Fruit fly (Drosophila melanogaster) whole organism, embryonic: ENCODE measurements around the gene CG6216.

Experiments used
- Asciz ChIP-seq: fragments of 200-800 bp; sonication (Bioruptor generic); optimal IDR thresholded peaks from 2 replicates; lab custom pipeline; 2017; ENCODE audit warnings: missing biosample characterization, mild to moderate bottlenecking, missing genetic modification characterization, missing genetic modification reagents
- B-H2 ChIP-seq: fragments of 200-800 bp; sonication (Bioruptor generic); optimal IDR thresholded peaks from 2 replicates; lab custom pipeline; 2018; ENCODE audit warnings: missing biosample characterization, mild to moderate bottlenecking, missing genetic modification characterization
- CG10462 ChIP-seq: fragments of 200-800 bp; sonication (Bioruptor generic); optimal IDR thresholded peaks from 2 replicates; lab custom pipeline; 2016; ENCODE audit warnings: missing biosample characterization, missing genetic modification characterization
- CG10543 ChIP-seq: fragments of 200-800 bp; sonication (Bioruptor generic); optimal IDR thresholded peaks from 3 replicates; lab custom pipeline; 2017; ENCODE audit warnings: missing biosample characterization, mild to moderate bottlenecking, missing genetic modification characterization, moderate library complexity
- CG10654 ChIP-seq: fragments of 200-800 bp; sonication (Bioruptor generic); optimal IDR thresholded peaks from 2 replicates; lab custom pipeline; 2016; ENCODE audit warnings: missing biosample characterization, missing genetic modification characterization
- CG10959 ChIP-seq: fragments of 200-800 bp; sonication (Bioruptor generic); IDR thresholded peaks from 2 replicates; pipeline ENCODE4 v1.3.6; 2022; ENCODE audit warnings: missing biosample characterization, missing genetic modification characterization
- CG12769 ChIP-seq: fragments of 200-800 bp; sonication (Bioruptor generic); optimal IDR thresholded peaks from 2 replicates; lab custom pipeline; 2019; ENCODE audit warnings: missing biosample characterization, mild to moderate bottlenecking, missing genetic modification characterization, moderate library complexity
- CG13775 ChIP-seq: fragments of 200-800 bp; sonication (Bioruptor generic); optimal IDR thresholded peaks from 3 replicates; lab custom pipeline; 2017; ENCODE audit warnings: missing biosample characterization, mild to moderate bottlenecking, missing genetic modification characterization
- CG15479 ChIP-seq: fragments of 200-800 bp; sonication (Bioruptor generic); optimal IDR thresholded peaks from 3 replicates; lab custom pipeline; 2019; ENCODE audit warnings: missing biosample characterization, mild to moderate bottlenecking, missing genetic modification characterization, moderate library complexity
- CG16863 ChIP-seq: fragments of 200-800 bp; sonication (Bioruptor generic); optimal IDR thresholded peaks from 3 replicates; lab custom pipeline; 2016; ENCODE audit warnings: missing biosample characterization, missing genetic modification characterization
- CG1832 ChIP-seq: fragments of 200-800 bp; sonication (Bioruptor generic); optimal IDR thresholded peaks from 2 replicates; lab custom pipeline; 2017; ENCODE audit warnings: missing biosample characterization, mild to moderate bottlenecking, missing genetic modification characterization, inconsistent platforms
- CG18764 ChIP-seq: fragments of 200-800 bp; sonication (Bioruptor generic); optimal IDR thresholded peaks from 3 replicates; lab custom pipeline; 2016; ENCODE audit warnings: missing biosample characterization, missing genetic modification characterization
- CG30403 ChIP-seq: fragments of 200-800 bp; sonication (Bioruptor generic); optimal IDR thresholded peaks from 3 replicates; lab custom pipeline; 2016; ENCODE audit warnings: missing biosample characterization, missing genetic modification characterization
- CG3726 ChIP-seq: fragments of 200-800 bp; sonication (Bioruptor generic); IDR thresholded peaks from 3 replicates; pipeline ENCODE4, ENCODE4 v1.3.6; 2022; ENCODE audit warnings: missing biosample characterization, missing genetic modification characterization
- CG4707 ChIP-seq: fragments of 200-800 bp; sonication (Bioruptor generic); optimal IDR thresholded peaks from 2 replicates; lab custom pipeline; 2018; ENCODE audit warnings: missing biosample characterization, mild to moderate bottlenecking, missing genetic modification characterization, moderate library complexity
- CG5180 ChIP-seq: fragments of 200-800 bp; sonication (Bioruptor generic); optimal IDR thresholded peaks from 3 replicates; lab custom pipeline; 2017; ENCODE audit warnings: missing biosample characterization, missing genetic modification characterization, mild to moderate bottlenecking, moderate library complexity, missing genetic modification reagents
- CG6272 ChIP-seq: fragments of 200-800 bp; sonication (Bioruptor generic); IDR thresholded peaks from 2 replicates; pipeline ENCODE4 v1.3.6; 2022; ENCODE audit warnings: missing biosample characterization, missing genetic modification characterization
- CG7987 ChIP-seq: fragments of 200-800 bp; sonication (Bioruptor generic); optimal IDR thresholded peaks from 2 replicates; lab custom pipeline; 2018; ENCODE audit warnings: missing biosample characterization, mild to moderate bottlenecking, missing genetic modification characterization, moderate library complexity
- Dbx ChIP-seq: fragments of 200-800 bp; sonication (Bioruptor generic); IDR thresholded peaks from 3 replicates; pipeline ENCODE4 v1.3.6; 2022; ENCODE audit warnings: missing biosample characterization, missing genetic modification characterization
- Dfd ChIP-seq, 2 experiments: fragments of >200 bp; optimal IDR thresholded peaks; 2 replicates each; lab custom pipeline; 2017; ENCODE audit warnings: missing biosample characterization in 2 of 2, missing genetic modification characterization in 2 of 2
- Dp ChIP-seq: fragments of 200-800 bp; sonication (Bioruptor generic); optimal IDR thresholded peaks from 2 replicates; lab custom pipeline; 2018; ENCODE audit warnings: missing biosample characterization, mild to moderate bottlenecking, missing genetic modification characterization, moderate library complexity
- Jarid2 ChIP-seq: fragments of 200-800 bp; sonication (Bioruptor generic); optimal IDR thresholded peaks from 3 replicates; lab custom pipeline; 2017; ENCODE audit warnings: mild to moderate bottlenecking, missing biosample characterization, missing genetic modification reagents, missing genetic modification characterization
- Kr ChIP-seq: fragments of 200-800 bp; sonication (Bioruptor generic); optimal IDR thresholded peaks from 2 replicates; lab custom pipeline; 2017; ENCODE audit warnings: missing biosample characterization, mild to moderate bottlenecking, missing genetic modification characterization
- Lhr ChIP-seq: fragments of 200-800 bp; sonication (Bioruptor generic); optimal IDR thresholded peaks from 3 replicates; lab custom pipeline; 2017; ENCODE audit warnings: mild to moderate bottlenecking, missing biosample characterization, missing genetic modification reagents, missing genetic modification characterization
- MTF-1 ChIP-seq: fragments of 200-800 bp; sonication (Bioruptor generic); optimal IDR thresholded peaks from 2 replicates; lab custom pipeline; 2018; ENCODE audit warnings: missing biosample characterization, mild to moderate bottlenecking, missing genetic modification characterization, borderline replicate concordance
- Mad ChIP-seq: fragments of 200-800 bp; sonication (Bioruptor generic); optimal IDR thresholded peaks from 2 replicates; lab custom pipeline; 2016; ENCODE audit warnings: missing biosample characterization, missing genetic modification characterization
- Med ChIP-seq: fragments of 200-800 bp; sonication (Bioruptor generic); peaks from one replicate; lab custom pipeline; 2016; ENCODE audit warnings: missing biosample characterization, missing genetic modification characterization, mild to moderate bottlenecking, inconsistent platforms, moderate library complexity
- NfI ChIP-seq: fragments of 200-800 bp; sonication (Bioruptor generic); optimal IDR thresholded peaks from 3 replicates; lab custom pipeline; 2018; ENCODE audit warnings: missing biosample characterization, mild to moderate bottlenecking, missing genetic modification characterization, moderate library complexity
- Rx ChIP-seq: fragments of 200-800 bp; sonication (Bioruptor generic); IDR thresholded peaks from 2 replicates; pipeline ENCODE4 v1.3.6; 2022; ENCODE audit warnings: missing biosample characterization, missing genetic modification characterization
- Side ChIP-seq: fragments of 200-800 bp; sonication (Bioruptor generic); optimal IDR thresholded peaks from 2 replicates; lab custom pipeline; 2016; ENCODE audit warnings: missing biosample characterization, missing genetic modification characterization
- Sox100B ChIP-seq: fragments of 200-800 bp; sonication (Bioruptor generic); optimal IDR thresholded peaks from 3 replicates; lab custom pipeline; 2018; ENCODE audit warnings: missing biosample characterization, mild to moderate bottlenecking, missing genetic modification characterization
- Sry-β ChIP-seq: fragments of 200-800 bp; sonication (Bioruptor generic); optimal IDR thresholded peaks from 2 replicates; lab custom pipeline; 2018; ENCODE audit warnings: missing biosample characterization, mild to moderate bottlenecking, missing genetic modification characterization, moderate library complexity
- Sry-δ ChIP-seq: fragments of 200-800 bp; sonication (Bioruptor generic); optimal IDR thresholded peaks from 2 replicates; lab custom pipeline; 2016; ENCODE audit warnings: missing biosample characterization, missing genetic modification characterization
- Ssrp ChIP-seq: fragments of 200-800 bp; sonication (Bioruptor generic); optimal IDR thresholded peaks from 2 replicates; lab custom pipeline; 2018; ENCODE audit warnings: missing biosample characterization, mild to moderate bottlenecking, missing genetic modification characterization, moderate library complexity
- Xbp1 ChIP-seq: fragments of 200-800 bp; sonication (Bioruptor generic); optimal IDR thresholded peaks from 3 replicates; lab custom pipeline; 2016; ENCODE audit warnings: missing biosample characterization, mild to moderate bottlenecking, missing genetic modification characterization
- aop ChIP-seq: fragments of 200-800 bp; sonication (Bioruptor generic); IDR thresholded peaks from 2 replicates; pipeline ENCODE4 v1.3.6; 2022; ENCODE audit warnings: missing biosample characterization, missing genetic modification characterization
- cato ChIP-seq: fragments of 200-800 bp; sonication (Bioruptor generic); optimal IDR thresholded peaks from 2 replicates; lab custom pipeline; 2016; ENCODE audit warnings: missing biosample characterization, missing genetic modification characterization, borderline replicate concordance
- eve ChIP-seq, 2 experiments: fragments of >200 bp; optimal IDR thresholded peaks; 2 replicates each; lab custom pipeline; 2017; ENCODE audit warnings: missing biosample characterization in 2 of 2, missing genetic modification characterization in 2 of 2
- fd102C ChIP-seq: fragments of 200-800 bp; sonication (Bioruptor generic); optimal IDR thresholded peaks from 2 replicates; lab custom pipeline; 2018; ENCODE audit warnings: missing biosample characterization, mild to moderate bottlenecking, missing genetic modification characterization, moderate library complexity
- her ChIP-seq: fragments of 200-800 bp; sonication (Bioruptor generic); optimal IDR thresholded peaks from 2 replicates; lab custom pipeline; 2016; ENCODE audit warnings: missing biosample characterization, missing genetic modification characterization
- lov ChIP-seq, 2 experiments: fragments of 200-800 bp in 1 of 2; fragments of >200 bp in 1 of 2; sonication (Bioruptor generic) in 1 of 2; IDR thresholded peaks in 1 of 2; optimal IDR thresholded peaks in 1 of 2; 2 replicates in 1 of 2; 3 replicates in 1 of 2; pipeline versions ENCODE4 v1.3.6 to Lab custom; 2017 to 2022; ENCODE audit warnings: missing biosample characterization in 1 of 2, missing genetic modification characterization in 1 of 2
- pita ChIP-seq: fragments of 200-800 bp; sonication (Bioruptor generic); optimal IDR thresholded peaks from 2 replicates; lab custom pipeline; 2017; ENCODE audit warnings: missing biosample characterization, mild to moderate bottlenecking, missing genetic modification characterization
- rib ChIP-seq: fragments of 200-800 bp; sonication (Bioruptor generic); IDR thresholded peaks from 2 replicates; pipeline ENCODE4 v1.3.6; 2022; ENCODE audit warnings: missing biosample characterization, missing genetic modification characterization
- ro ChIP-seq: fragments of 200-800 bp; sonication (Bioruptor generic); IDR thresholded peaks from 2 replicates; pipeline ENCODE4 v1.3.6; 2022; ENCODE audit warnings: missing biosample characterization, missing genetic modification characterization
- sc ChIP-seq, 3 experiments: fragments of >200 bp in 2 of 3; fragments of 200-800 bp in 1 of 3; sonication (Bioruptor generic) in 1 of 3; optimal IDR thresholded peaks; 2 replicates in 2 of 3; 3 replicates in 1 of 3; lab custom pipeline; 2017; ENCODE audit warnings: mild to moderate bottlenecking in 1 of 3, missing biosample characterization in 1 of 3, missing genetic modification characterization in 1 of 3, missing genetic modification reagents in 1 of 3
- unc-4 ChIP-seq: fragments of 200-800 bp; sonication (Bioruptor generic); IDR thresholded peaks from 2 replicates; pipeline ENCODE4 v1.3.6; 2022; ENCODE audit warnings: missing biosample characterization, missing genetic modification characterization; ENCODE audit not compliant: partially characterized antibody
- zf30C ChIP-seq: fragments of 200-800 bp; sonication (Bioruptor generic); optimal IDR thresholded peaks from 3 replicates; lab custom pipeline; 2018; ENCODE audit warnings: missing biosample characterization, mild to moderate bottlenecking, missing genetic modification characterization

The CG6216 gene

dm6 chr3L:11169299-11170181, 19.0 kb upstream of the CG6216 start, which contains the start of the genes wls and Adck5 (continued):
- TF ChIP-seq eve (GFP tag; optimal IDR thresholded peaks at IDR 0.05; lab: Kevin White, UChicago), result no peak
- TF ChIP-seq CG16863 (GFP tag; lab: Kevin White, UChicago), result no peak
- no peak for TF ChIP-seq CG12769
- no peak for TF ChIP-seq zf30C
- TF ChIP-seq Lhr, result peak; percentile 41
- no peak for TF ChIP-seq Dfd (GFP tag; optimal IDR thresholded peaks at IDR 0.05; lab: Kevin White, UChicago)
- no peak for TF ChIP-seq lov (optimal IDR thresholded peaks at IDR 0.05; lab: Kevin White, UChicago)
- peak; percentile 46; the same call in 1 of the 3 replicates for TF ChIP-seq lov (GFP tag; IDR thresholded peaks at IDR 0.05; lab: Robert Waterston, UW)
- peak; percentile 37 for TF ChIP-seq CG30403 (GFP tag; lab: Kevin White, UChicago)
- no peak for TF ChIP-seq CG6272 (GFP tag; lab: Robert Waterston, UW)
- peak; percentile 58 for TF ChIP-seq CG13775 (GFP tag; lab: Kevin White, UChicago)
- TF ChIP-seq rib (GFP tag; lab: Robert Waterston, UW), result no peak
- TF ChIP-seq CG10959 (GFP tag; lab: Robert Waterston, UW), result no peak
- no peak for TF ChIP-seq Sox100B
- TF ChIP-seq Sry-β (GFP tag; lab: Kevin White, UChicago), result no peak
- TF ChIP-seq CG1832 (GFP tag; lab: Kevin White, UChicago), result no peak
- no peak for TF ChIP-seq aop (GFP tag; lab: Robert Waterston, UW)
- no peak for TF ChIP-seq Asciz
- TF ChIP-seq sc (optimal IDR thresholded peaks at IDR 0.05; lab: Kevin White, UChicago), result no peak
- TF ChIP-seq sc (GFP tag; optimal IDR thresholded peaks at IDR 0.05; lab: Kevin White, UChicago), result peak; percentile 36
- peak; percentile 44 for TF ChIP-seq Mad
- peak; percentile 70 for TF ChIP-seq Side (GFP tag; lab: Kevin White, UChicago)
- no peak for TF ChIP-seq pita (GFP tag; lab: Kevin White, UChicago)
- peak; percentile 25 for TF ChIP-seq Sry-δ (GFP tag; lab: Kevin White, UChicago)
- TF ChIP-seq CG3726 (GFP tag; lab: Robert Waterston, UW), result no peak
- TF ChIP-seq cato (GFP tag; lab: Kevin White, UChicago), result no peak
- no peak for TF ChIP-seq CG15479
- TF ChIP-seq Ssrp (tag; lab: Kevin White, UChicago), result peak; percentile 6
- peak; percentile 45 for TF ChIP-seq CG4707 (GFP tag; lab: Kevin White, UChicago)
- peak; percentile 93 for TF ChIP-seq Med (GFP tag; lab: Kevin White, UChicago)
- peak; percentile 81 for TF ChIP-seq CG7987 (GFP tag; lab: Kevin White, UChicago)
- peak; percentile 42 for TF ChIP-seq CG10462 (GFP tag; lab: Kevin White, UChicago)
- no peak for TF ChIP-seq unc-4 (GFP tag; lab: Robert Waterston, UW)
- peak; percentile 38 for TF ChIP-seq Dp (GFP tag; lab: Kevin White, UChicago)
- peak; percentile 7 for TF ChIP-seq CG5180 (GFP tag; lab: Kevin White, UChicago)
- peak; percentile 46 for TF ChIP-seq her (GFP tag; lab: Kevin White, UChicago)
- no peak for TF ChIP-seq Kr
- TF ChIP-seq ro, result no peak
- no peak for TF ChIP-seq fd102C (GFP tag; lab: Kevin White, UChicago)
- TF ChIP-seq NfI, result peak; percentile 71
- TF ChIP-seq Dbx (GFP tag; lab: Robert Waterston, UW), result 0 out of 3 replicates have a peak, but pooled peaks have one; percentile 22
- peak; percentile 26 for TF ChIP-seq Xbp1 (GFP tag; lab: Kevin White, UChicago)
- no peak for TF ChIP-seq Jarid2 (GFP tag; lab: Kevin White, UChicago)
- TF ChIP-seq CG10543 (GFP tag; lab: Kevin White, UChicago), result peak; percentile 57
- no peak for TF ChIP-seq Rx (GFP tag; lab: Robert Waterston, UW)
- TF ChIP-seq MTF-1 (GFP tag; lab: Kevin White, UChicago), result peak; percentile 80
- peak; percentile 21 for TF ChIP-seq CG10654 (GFP tag; lab: Kevin White, UChicago)
- TF ChIP-seq B-H2, result no peak
- peak; percentile 28 for TF ChIP-seq CG18764 (GFP tag; lab: Kevin White, UChicago)
